Worm (Caenorhabditis elegans) whole organism, mixed stage, embryonic: ENCODE measurements around the gene dmsr-7.

ENCODE experiments used
- ceh-39 ChIP-seq: fragments of 150-350 bp; optimal IDR thresholded peaks from 2 replicates; lab custom pipeline; 2014; ENCODE audit warnings: missing biosample characterization, missing genetic modification characterization
- elt-3 ChIP-seq: fragments of 150-350 bp; optimal IDR thresholded peaks from 2 replicates; lab custom pipeline; 2014; ENCODE audit warnings: missing biosample characterization, missing genetic modification characterization
- lin-13 ChIP-seq: fragments of 150-350 bp; optimal IDR thresholded peaks from 2 replicates; lab custom pipeline; 2014; ENCODE audit warnings: missing biosample characterization, missing genetic modification characterization
- lsy-2 ChIP-seq: fragments of 150-350 bp; optimal IDR thresholded peaks from 2 replicates; lab custom pipeline; 2014; ENCODE audit warnings: missing biosample characterization, missing genetic modification characterization
- mep-1 ChIP-seq: fragments of 150-350 bp; optimal IDR thresholded peaks from 2 replicates; lab custom pipeline; 2017; ENCODE audit warnings: missing biosample characterization, missing genetic modification reagents, missing genetic modification characterization, inconsistent platforms
- nhr-12 ChIP-seq: fragments of 150-350 bp; optimal IDR thresholded peaks from 2 replicates; lab custom pipeline; 2014; ENCODE audit warnings: missing biosample characterization, missing genetic modification characterization
- nhr-237 ChIP-seq: fragments of 150-350 bp; optimal IDR thresholded peaks from 2 replicates; lab custom pipeline; 2014; ENCODE audit warnings: missing biosample characterization, missing genetic modification characterization
- snpc-4 ChIP-seq: fragments of 150-350 bp; optimal IDR thresholded peaks from 2 replicates; lab custom pipeline; 2014; ENCODE audit warnings: missing biosample characterization, missing genetic modification characterization
- unc-62 ChIP-seq: fragments of 150-350 bp; optimal IDR thresholded peaks from 2 replicates; lab custom pipeline; 2014; ENCODE audit warnings: missing biosample characterization, missing genetic modification reagents, missing genetic modification characterization
- ztf-11 ChIP-seq: fragments of 150-350 bp; optimal IDR thresholded peaks from 2 replicates; lab custom pipeline; 2014; ENCODE audit warnings: missing biosample characterization, missing genetic modification characterization

ce11 chrV:5372118-5372517, 33.0 kb upstream of the dmsr-7 start, which contains the start of gene C35A11.3:
- TF ChIP-seq snpc-4 (tag; lab: Kevin White, UChicago) (no peak), nhr-12 (tag; lab: Kevin White, UChicago) (no peak), unc-62 (GFP tag; lab: Kevin White, UChicago) (no peak), lsy-2 (no peak), ztf-11 (tag; lab: Kevin White, UChicago) (no peak), nhr-237 (tag; lab: Kevin White, UChicago) (no peak), mep-1 (tag; lab: Kevin White, UChicago) (no peak), elt-3 (tag; lab: Kevin White, UChicago) (no peak), ceh-39 (tag; lab: Kevin White, UChicago) (no peak), lin-13 (tag; lab: Kevin White, UChicago) (no peak)
